Worm (Caenorhabditis elegans) whole organism, midembryonic: ENCODE results near the gene F32H5.1.

Experiments used
- cog-1 ChIP-seq: sonication (generic microtip); optimal IDR thresholded peaks from 2 replicates; lab custom pipeline; 2016; ENCODE audit warnings: missing genetic modification characterization, missing compliant biosample characterization
- flt-1 ChIP-seq: fragments of 200-800 bp; sonication (Bioruptor generic); IDR thresholded peaks from 2 replicates; pipeline ENCODE4 v1.3.6; 2022; ENCODE audit warnings: missing genetic modification characterization, missing compliant biosample characterization
- med-1 ChIP-seq: sonication (generic microtip); optimal IDR thresholded peaks from 2 replicates; lab custom pipeline; 2017; ENCODE audit warnings: missing genetic modification characterization, mild to moderate bottlenecking, missing compliant biosample characterization, antibody characterized with exemption, missing genetic modification reagents; ENCODE audit not compliant: insufficient read depth
- tab-1 ChIP-seq: fragments of 200-800 bp; sonication (Bioruptor generic); IDR thresholded peaks from 2 replicates; pipeline ENCODE4 v1.3.6; 2022; ENCODE audit warnings: missing genetic modification characterization, missing compliant biosample characterization
- ztf-29 ChIP-seq: fragments of 200-800 bp; sonication (Bioruptor generic); IDR thresholded peaks from 2 replicates; pipeline ENCODE4 v1.3.6; 2022; ENCODE audit warnings: missing genetic modification reagents, missing genetic modification characterization, missing compliant biosample characterization

DNA sequence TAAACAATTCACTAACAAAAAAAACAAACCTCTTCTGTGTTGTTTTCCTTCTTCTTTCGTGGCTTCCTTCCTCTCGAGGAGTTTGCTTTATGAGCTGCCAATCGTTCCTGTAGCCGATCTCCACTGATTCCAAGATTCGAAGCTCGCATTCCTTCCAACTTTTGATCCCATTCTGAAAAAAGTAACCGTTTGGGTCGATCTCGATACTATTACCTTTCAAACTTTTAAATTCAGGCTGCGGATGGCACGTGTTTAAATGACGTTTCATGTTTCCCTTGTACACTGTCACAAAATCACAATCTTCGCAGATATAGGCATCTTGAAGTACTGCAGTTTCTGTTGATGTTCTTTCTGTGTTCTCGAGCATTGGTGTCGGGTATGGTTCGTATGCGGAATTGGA, 29.6 kb upstream of the F32H5.1 start:
- TF ChIP-seq ztf-29 (GFP tag; lab: Robert Waterston, UW) (no peak), cog-1 (tag; lab: Kevin White, UChicago) (no peak), flt-1 (GFP tag; lab: Robert Waterston, UW) (no peak), tab-1 (GFP tag; lab: Robert Waterston, UW) (no peak), med-1 (GFP tag; lab: Kevin White, UChicago) (no peak)
